Worm (Caenorhabditis elegans) whole organism, L3 larva: ENCODE data around the gene ceh-88.

Source experiments
- R02D3.7 ChIP-seq: fragments of 150-350 bp; optimal IDR thresholded peaks from 2 replicates; lab custom pipeline; 2014; ENCODE audit warnings: missing biosample characterization, missing genetic modification characterization
- aly-2 ChIP-seq: fragments of 150-350 bp; optimal IDR thresholded peaks from 2 replicates; lab custom pipeline; 2014; ENCODE audit warnings: missing biosample characterization, missing genetic modification characterization
- ama-1 ChIP-seq: fragments of 150-350 bp; optimal IDR thresholded peaks from 2 replicates; lab custom pipeline; 2018
- ceh-16 ChIP-seq: sonication (generic microtip); optimal IDR thresholded peaks from 2 replicates; lab custom pipeline; 2017; ENCODE audit warnings: missing biosample characterization, missing genetic modification characterization
- ceh-28 ChIP-seq: fragments of 150-350 bp; optimal IDR thresholded peaks from 2 replicates; lab custom pipeline; 2014; ENCODE audit warnings: missing biosample characterization, missing genetic modification reagents, missing genetic modification characterization
- daf-12 ChIP-seq: fragments of 150-350 bp; optimal IDR thresholded peaks from 2 replicates; lab custom pipeline; 2014; ENCODE audit warnings: missing biosample characterization, missing genetic modification reagents, missing genetic modification characterization
- elt-2 ChIP-seq: sonication (generic microtip); optimal IDR thresholded peaks from 2 replicates; lab custom pipeline; 2016; ENCODE audit warnings: missing genetic modification reagents, mild to moderate bottlenecking, missing genetic modification characterization, missing compliant biosample characterization
- elt-3 ChIP-seq, 3 experiments: fragments of 150-350 bp in 1 of 3; sonication (generic microtip) in 2 of 3; optimal IDR thresholded peaks; 2 replicates in 2 of 3; 4 replicates in 1 of 3; lab custom pipeline; 2014 to 2017; ENCODE audit warnings: missing biosample characterization in 3 of 3, missing genetic modification characterization in 3 of 3
- fkh-10 ChIP-seq: sonication (generic microtip); optimal IDR thresholded peaks from 2 replicates; lab custom pipeline; 2017; ENCODE audit warnings: missing biosample characterization, missing genetic modification reagents, missing genetic modification characterization
- fos-1 ChIP-seq: fragments of 150-350 bp; optimal IDR thresholded peaks from 2 replicates; lab custom pipeline; 2014; ENCODE audit warnings: missing biosample characterization, missing genetic modification characterization
- hmg-11 ChIP-seq: sonication (generic microtip); optimal IDR thresholded peaks from 2 replicates; lab custom pipeline; 2016; ENCODE audit warnings: missing genetic modification characterization, missing compliant biosample characterization
- jun-1 ChIP-seq: fragments of 150-350 bp; optimal IDR thresholded peaks from 2 replicates; lab custom pipeline; 2014; ENCODE audit warnings: missing biosample characterization, missing genetic modification reagents, missing genetic modification characterization
- lin-15B ChIP-seq: fragments of 150-350 bp; optimal IDR thresholded peaks from 2 replicates; lab custom pipeline; 2014; ENCODE audit warnings: missing biosample characterization, missing genetic modification characterization
- lsy-12 ChIP-seq: sonication (generic microtip); optimal IDR thresholded peaks from 2 replicates; lab custom pipeline; 2016; ENCODE audit warnings: mild to moderate bottlenecking, missing genetic modification characterization, missing compliant biosample characterization
- mml-1 ChIP-seq: fragments of 150-350 bp; sonication (generic microtip); optimal IDR thresholded peaks from 3 replicates; lab custom pipeline; 2014; ENCODE audit warnings: missing biosample characterization, missing genetic modification characterization
- nfya-1 ChIP-seq: sonication (generic microtip); optimal IDR thresholded peaks from 2 replicates; lab custom pipeline; 2017; ENCODE audit warnings: missing genetic modification characterization, mild to moderate bottlenecking, missing compliant biosample characterization, antibody characterized with exemption, moderate library complexity; ENCODE audit not compliant: insufficient read depth
- nhr-11 ChIP-seq: fragments of 150-350 bp; optimal IDR thresholded peaks from 2 replicates; lab custom pipeline; 2014; ENCODE audit warnings: missing biosample characterization, missing genetic modification characterization
- nhr-23 ChIP-seq: fragments of 150-350 bp; optimal IDR thresholded peaks from 2 replicates; lab custom pipeline; 2014; ENCODE audit warnings: missing biosample characterization, missing genetic modification reagents, missing genetic modification characterization
- nhr-25 ChIP-seq: sonication (generic microtip); optimal IDR thresholded peaks from 2 replicates; lab custom pipeline; 2017; ENCODE audit warnings: missing biosample characterization, missing genetic modification characterization
- nhr-43 ChIP-seq: sonication (generic microtip); optimal IDR thresholded peaks from 2 replicates; lab custom pipeline; 2016; ENCODE audit warnings: mild to moderate bottlenecking, missing genetic modification characterization, missing compliant biosample characterization; ENCODE audit not compliant: poor library complexity, severe bottlenecking
- nhr-67 ChIP-seq: fragments of 150-350 bp; optimal IDR thresholded peaks from 2 replicates; lab custom pipeline; 2014; ENCODE audit warnings: missing biosample characterization, missing genetic modification characterization
- nhr-76 ChIP-seq: fragments of 150-350 bp; sonication (generic microtip); optimal IDR thresholded peaks from 5 replicates; lab custom pipeline; 2014; ENCODE audit warnings: missing biosample characterization, missing genetic modification characterization
- nhr-77 ChIP-seq: fragments of 150-350 bp; optimal IDR thresholded peaks from 2 replicates; lab custom pipeline; 2014; ENCODE audit warnings: missing biosample characterization, missing genetic modification characterization
- pha-4 ChIP-seq: fragments of 150-350 bp; optimal IDR thresholded peaks from 2 replicates; lab custom pipeline; 2014; ENCODE audit warnings: missing biosample characterization, missing genetic modification reagents, missing genetic modification characterization
- sea-2 ChIP-seq: fragments of 150-350 bp; sonication (generic microtip); optimal IDR thresholded peaks from 4 replicates; lab custom pipeline; 2014; ENCODE audit warnings: missing biosample characterization, missing genetic modification reagents, missing genetic modification characterization
- skn-1 ChIP-seq: fragments of 150-350 bp; optimal IDR thresholded peaks from 2 replicates; lab custom pipeline; 2014; ENCODE audit warnings: missing biosample characterization, missing genetic modification characterization
- snpc-4 ChIP-seq: fragments of 150-350 bp; optimal IDR thresholded peaks from 2 replicates; lab custom pipeline; 2014; ENCODE audit warnings: missing biosample characterization, missing genetic modification characterization
- tbx-2 ChIP-seq: sonication (generic microtip); optimal IDR thresholded peaks from 2 replicates; lab custom pipeline; 2016; ENCODE audit warnings: mild to moderate bottlenecking, missing genetic modification characterization, missing compliant biosample characterization
- unc-39 ChIP-seq: sonication (generic microtip); optimal IDR thresholded peaks from 4 replicates; lab custom pipeline; 2017; ENCODE audit warnings: missing biosample characterization, missing genetic modification characterization
- unc-62 ChIP-seq: fragments of 150-350 bp; sonication (generic microtip); optimal IDR thresholded peaks from 4 replicates; lab custom pipeline; 2014; ENCODE audit warnings: missing biosample characterization, missing genetic modification reagents, missing genetic modification characterization
- zag-1 ChIP-seq: fragments of 150-350 bp; optimal IDR thresholded peaks from 2 replicates; lab custom pipeline; 2014; ENCODE audit warnings: missing biosample characterization, missing genetic modification characterization
- ztf-11 ChIP-seq: fragments of 150-350 bp; optimal IDR thresholded peaks from 2 replicates; lab custom pipeline; 2014; ENCODE audit warnings: missing biosample characterization, missing genetic modification characterization
- ztf-4 ChIP-seq: fragments of 150-350 bp; optimal IDR thresholded peaks from 2 replicates; lab custom pipeline; 2014; ENCODE audit warnings: missing biosample characterization, missing genetic modification characterization

The ceh-88 gene

DNA sequence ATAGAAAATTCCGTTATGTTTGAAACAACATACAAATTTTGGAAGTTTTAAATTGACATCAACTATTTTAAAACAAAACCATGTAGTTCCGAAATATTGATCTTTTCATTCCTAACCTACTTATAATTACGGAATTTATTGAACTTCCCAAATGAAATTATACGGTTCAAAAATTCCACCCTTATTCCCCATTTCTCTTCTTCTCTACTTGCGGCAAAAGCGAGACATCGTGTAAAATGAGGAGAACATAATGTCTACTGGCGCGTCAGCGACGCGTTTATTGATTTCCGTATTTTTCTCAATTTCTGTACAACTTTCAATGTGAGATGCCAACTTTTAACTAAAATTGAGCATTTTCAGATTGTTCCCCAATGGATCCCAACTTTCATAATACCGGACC lies at the start of gene ceh-88:
Gene ceh-88, plus strand, starts transcription at position 355 of the 400 bp plus-strand sequence.
- TF ChIP-seq pha-4 (tag; lab: Kevin White, UChicago) = peak; percentile 17
- TF ChIP-seq nhr-67 (tag; lab: Kevin White, UChicago) = no peak
- peak; percentile 45 for TF ChIP-seq ama-1 (lab: Kevin White, UChicago)
- TF ChIP-seq zag-1 (tag; lab: Kevin White, UChicago) = no peak
- peak; percentile 36 for TF ChIP-seq hmg-11
- TF ChIP-seq mml-1 (tag; lab: Kevin White, UChicago) = no peak
- TF ChIP-seq nhr-25 (tag; lab: Kevin White, UChicago) = no peak
- TF ChIP-seq lin-15B (tag; lab: Kevin White, UChicago) = no peak
- peak; percentile 4 for TF ChIP-seq sea-2
- TF ChIP-seq ceh-28 (tag; lab: Kevin White, UChicago) = peak; percentile 25
- TF ChIP-seq elt-2 (tag; lab: Kevin White, UChicago) = peak; percentile 13

DNA sequence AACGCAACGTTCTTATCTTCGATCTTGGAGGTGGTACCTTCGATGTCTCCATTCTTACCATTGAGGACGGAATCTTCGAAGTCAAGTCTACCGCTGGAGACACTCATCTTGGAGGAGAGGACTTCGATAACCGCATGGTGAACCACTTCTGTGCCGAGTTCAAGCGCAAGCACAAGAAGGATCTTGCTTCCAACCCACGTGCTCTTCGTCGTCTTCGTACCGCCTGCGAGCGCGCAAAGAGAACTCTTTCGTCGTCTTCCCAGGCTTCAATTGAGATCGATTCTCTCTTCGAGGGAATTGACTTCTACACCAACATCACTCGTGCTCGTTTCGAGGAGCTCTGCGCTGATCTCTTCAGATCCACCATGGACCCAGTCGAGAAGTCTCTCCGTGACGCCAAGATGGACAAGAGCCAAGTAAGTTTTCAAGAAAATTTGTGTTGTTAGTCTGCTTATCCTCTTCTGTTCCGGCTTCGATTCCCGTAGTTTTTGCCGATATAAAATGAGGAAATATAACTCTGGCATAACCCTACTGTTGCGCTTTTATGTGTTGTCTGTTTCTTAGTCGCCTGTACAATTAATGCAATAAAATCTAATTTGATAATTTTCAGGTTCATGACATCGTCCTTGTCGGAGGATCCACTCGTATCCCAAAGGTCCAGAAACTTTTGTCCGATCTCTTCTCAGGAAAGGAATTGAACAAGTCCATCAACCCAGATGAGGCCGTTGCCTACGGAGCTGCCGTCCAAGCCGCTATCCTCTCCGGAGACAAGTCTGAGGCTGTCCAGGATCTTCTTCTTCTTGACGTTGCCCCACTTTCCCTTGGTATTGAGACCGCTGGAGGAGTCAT lies 49.2 kb upstream of the ceh-88 start:
- TF ChIP-seq ama-1 (lab: Kevin White, UChicago) (peak; percentile 26), nhr-25 (tag; lab: Kevin White, UChicago) (peak; percentile 45), R02D3.7 (tag; lab: Kevin White, UChicago) (no peak), aly-2 (tag; lab: Kevin White, UChicago) (no peak), ceh-16 (peak; percentile 30), nhr-77 (no peak), unc-39 (no peak), snpc-4 (tag; lab: Kevin White, UChicago) (peak; percentile 8), fkh-10 (GFP tag; lab: Kevin White, UChicago) (no peak)

ce11 chrIV:17280441-17280939 lies 48.5 kb upstream of the ceh-88 start:
- TF ChIP-seq ztf-11 (tag; lab: Kevin White, UChicago) = no peak
- TF ChIP-seq elt-3 (tag; optimal IDR thresholded peaks at IDR 0.05; lab: Kevin White, UChicago) = no peak
- TF ChIP-seq nfya-1 (tag; lab: Kevin White, UChicago) = peak; percentile 1
- peak; percentile 58 for TF ChIP-seq nhr-25 (tag; lab: Kevin White, UChicago)
- peak; percentile 95 for TF ChIP-seq ama-1 (lab: Kevin White, UChicago)

- TF ChIP-seq sea-2 = no peak
- TF ChIP-seq lin-15B (tag; lab: Kevin White, UChicago) = no peak
- no peak for TF ChIP-seq ceh-16
- TF ChIP-seq pha-4 (tag; lab: Kevin White, UChicago) = peak; percentile 88
- peak; percentile 62 for TF ChIP-seq elt-2 (tag; lab: Kevin White, UChicago)
- TF ChIP-seq nhr-76 (tag; lab: Kevin White, UChicago) = no peak
- TF ChIP-seq snpc-4 (tag; lab: Kevin White, UChicago) = peak; percentile 49
- TF ChIP-seq nfya-1 (tag; lab: Kevin White, UChicago) = peak; percentile 64
- no peak for TF ChIP-seq zag-1 (tag; lab: Kevin White, UChicago)
- TF ChIP-seq nhr-23 (tag; lab: Kevin White, UChicago) = peak; percentile 42
- TF ChIP-seq hmg-11 = no peak
- no peak for TF ChIP-seq fkh-10 (GFP tag; lab: Kevin White, UChicago)
- TF ChIP-seq tbx-2 (tag; lab: Kevin White, UChicago) = peak; percentile 84
- no peak for TF ChIP-seq nhr-77
- peak; percentile 99 for TF ChIP-seq ama-1 (lab: Kevin White, UChicago)
- TF ChIP-seq lsy-12 (tag; lab: Kevin White, UChicago) = peak; percentile 75
- no peak for TF ChIP-seq daf-12 (tag; lab: Kevin White, UChicago)
- peak; percentile 76 for TF ChIP-seq nhr-25 (tag; lab: Kevin White, UChicago)
- TF ChIP-seq fos-1 (tag; lab: Kevin White, UChicago) = peak; percentile 77
- peak; percentile 87 for TF ChIP-seq aly-2 (tag; lab: Kevin White, UChicago)
- peak; percentile 30 for TF ChIP-seq ceh-28 (tag; lab: Kevin White, UChicago)
- TF ChIP-seq nhr-43 (tag; lab: Kevin White, UChicago) = peak; percentile 61
- TF ChIP-seq skn-1 (tag; lab: Kevin White, UChicago) = no peak
- TF ChIP-seq nhr-11 (tag; lab: Kevin White, UChicago) = no peak
- peak; percentile 87 for TF ChIP-seq ztf-4 (tag; lab: Kevin White, UChicago)
- TF ChIP-seq unc-62 (GFP tag; lab: Kevin White, UChicago) = peak; percentile 51
- TF ChIP-seq jun-1 = peak; percentile 65
These were observed 47.6 kb upstream of the ceh-88 start for ce11 chrIV:17281060-17282021.
